Worm (Caenorhabditis elegans): ENCODE data around the gene F02D10.2.

F02D10.2 gene

DNA sequence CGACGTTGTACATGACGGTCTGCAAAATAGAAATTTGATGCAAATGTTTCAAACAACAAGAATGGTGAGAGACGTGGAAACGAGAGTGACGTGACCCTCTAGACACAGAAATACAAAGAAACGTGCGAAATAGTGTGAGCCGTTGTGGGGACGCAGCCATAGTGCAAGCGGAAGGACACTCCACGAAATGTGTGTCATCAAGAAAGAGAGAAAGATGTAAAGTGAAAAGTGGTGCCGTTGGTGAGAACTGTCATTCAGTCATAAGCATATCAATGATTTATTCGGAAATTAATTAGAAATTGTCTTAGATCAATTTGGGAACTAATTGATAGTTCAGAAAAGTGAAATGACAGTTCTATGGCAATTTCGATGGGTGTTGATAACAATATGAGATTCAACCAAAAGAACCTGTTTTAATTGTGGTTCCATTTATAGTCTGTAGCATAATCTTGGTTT, 43.8 kb downstream of the F02D10.2 start, which contains the start of gene C29F7.3:
Gene C29F7.3, minus strand, starts transcription at position 51 of the 456 bp plus-strand sequence.
- TF ChIP-seq nhr-71 (tag; optimal IDR thresholded peaks at IDR 0.05) = peak; percentile 10
- peak; percentile 21 for TF ChIP-seq nhr-20 (tag; optimal IDR thresholded peaks at IDR 0.05)
- no peak for TF ChIP-seq ets-5 (GFP tag; IDR thresholded peaks at IDR 0.05)
- peak; percentile 64 for TF ChIP-seq lin-14 (GFP tag; optimal IDR thresholded peaks at IDR 0.05)
- peak in 1 of 2 experiments; percentile 17 for TF ChIP-seq lin-35 (GFP tag; optimal IDR thresholded peaks at IDR 0.05)
- TF ChIP-seq F16B12.6 (tag; optimal IDR thresholded peaks at IDR 0.05) = no peak
- peak in 1 of 2 experiments; percentile 21 for TF ChIP-seq efl-1 (optimal IDR thresholded peaks at IDR 0.05)
- no peak for TF ChIP-seq efl-1 (GFP tag; optimal IDR thresholded peaks at IDR 0.05 in 1 of 2)
- peak; percentile 7 for TF ChIP-seq nhr-47 (tag; optimal IDR thresholded peaks at IDR 0.05)
- no peak for TF ChIP-seq zag-1 (tag; optimal IDR thresholded peaks at IDR 0.05)
- TF ChIP-seq snpc-4 (tag; optimal IDR thresholded peaks at IDR 0.05) = no peak
- peak; percentile 9 for TF ChIP-seq lir-3 (tag; optimal IDR thresholded peaks at IDR 0.05; ENCODE audit: poor library complexity)
- TF ChIP-seq C34B4.2 (tag; optimal IDR thresholded peaks at IDR 0.05) = no peak
- TF ChIP-seq nhr-28 (tag; optimal IDR thresholded peaks at IDR 0.05) = no peak
- peak in 1 of 6 experiments; percentile 27 for TF ChIP-seq elt-3 (tag; optimal IDR thresholded peaks at IDR 0.05)
- TF ChIP-seq tbx-2 (tag; optimal IDR thresholded peaks at IDR 0.05) = no peak
- TF ChIP-seq sox-4 (tag; optimal IDR thresholded peaks at IDR 0.05) = no peak
- no peak for TF ChIP-seq nhr-19 (GFP tag; conservative IDR thresholded peaks at IDR 0.05)
- peak; percentile 62 for TF ChIP-seq blmp-1 (tag; optimal IDR thresholded peaks at IDR 0.05)
- peak; percentile 67 for TF ChIP-seq nhr-85 (tag)
- no peak for TF ChIP-seq lin-39 (tag; optimal IDR thresholded peaks at IDR 0.05)
- TF ChIP-seq isw-1 (GFP tag; IDR thresholded peaks at IDR 0.05) = no peak
- TF ChIP-seq C16A3.4 (tag; optimal IDR thresholded peaks at IDR 0.05) = no peak
- TF ChIP-seq snu-23 (GFP tag; optimal IDR thresholded peaks at IDR 0.05) = peak; percentile 42
- no peak for TF ChIP-seq unc-86 (tag; optimal IDR thresholded peaks at IDR 0.05)
- TF ChIP-seq mdl-1 (tag; optimal IDR thresholded peaks at IDR 0.05) = no peak
- no peak for TF ChIP-seq egl-27 (tag; optimal IDR thresholded peaks at IDR 0.05)
- peak; percentile 23 for TF ChIP-seq rnt-1 (tag; optimal IDR thresholded peaks at IDR 0.05)

DNA sequence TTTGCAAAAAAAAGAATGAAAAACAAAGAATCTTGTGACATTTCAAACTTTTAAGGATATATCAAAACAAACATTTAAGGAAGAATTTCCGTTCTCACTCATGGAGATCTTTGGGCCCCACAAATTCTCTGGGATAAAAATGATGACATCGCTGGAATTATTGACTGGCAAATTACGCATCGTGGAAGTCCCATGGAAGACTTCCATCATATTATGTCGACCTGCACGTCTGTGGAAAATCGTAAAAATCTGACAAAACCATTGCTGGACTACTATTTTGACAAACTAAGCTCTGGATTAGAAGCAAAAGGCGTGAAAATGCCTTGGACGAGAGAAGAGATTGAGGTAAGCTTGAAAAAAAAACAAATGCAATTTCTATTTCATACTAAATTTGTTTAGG, 46.2 kb downstream of the F02D10.2 start:
- TF ChIP-seq nhr-85 (tag) = peak; percentile 32
- TF ChIP-seq efl-1 (optimal IDR thresholded peaks at IDR 0.05) = no peak
- TF ChIP-seq efl-1 (GFP tag; optimal IDR thresholded peaks at IDR 0.05 in 1 of 2) = no peak
- TF ChIP-seq skn-1 (tag; optimal IDR thresholded peaks at IDR 0.05) = no peak

DNA sequence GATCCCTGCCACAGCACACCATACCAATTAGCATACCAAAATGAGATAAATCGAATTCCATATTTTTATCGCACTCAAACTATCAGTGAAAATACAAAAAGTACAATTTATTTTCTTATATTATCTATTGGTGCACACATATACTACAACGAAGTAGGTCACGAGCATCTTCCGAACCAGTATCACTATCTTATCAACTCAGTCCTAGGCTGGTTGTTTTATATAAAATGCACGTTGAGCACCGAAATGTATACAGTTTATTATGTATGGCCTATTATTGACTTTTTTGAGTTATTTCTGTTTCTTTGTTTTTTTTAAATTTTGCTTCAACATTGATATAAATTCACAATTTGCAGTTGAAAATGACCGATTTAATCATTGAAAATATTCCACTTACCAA, 48.0 kb downstream of the F02D10.2 start, which contains the start of gene C29F7.2:
Gene C29F7.2, plus strand, starts transcription at position 357 of the 400 bp plus-strand sequence.
- peak; percentile 94 for TF ChIP-seq elt-2 (tag; optimal IDR thresholded peaks at IDR 0.05)
- TF ChIP-seq lin-14 (GFP tag; optimal IDR thresholded peaks at IDR 0.05) = no peak
- peak in 1 of 2 experiments; percentile 35 for TF ChIP-seq lin-35 (GFP tag; optimal IDR thresholded peaks at IDR 0.05)
- no peak for TF ChIP-seq lin-13 (GFP tag; optimal IDR thresholded peaks at IDR 0.05)
- TF ChIP-seq nhr-20 (tag; optimal IDR thresholded peaks at IDR 0.05) = peak; percentile 43
- peak; percentile 19 for TF ChIP-seq nhr-71 (tag; optimal IDR thresholded peaks at IDR 0.05)
- no peak for TF ChIP-seq efl-1 (optimal IDR thresholded peaks at IDR 0.05)
- TF ChIP-seq efl-1 (GFP tag; optimal IDR thresholded peaks at IDR 0.05 in 1 of 2) = peak in 1 of 2 experiments; percentile 65

DNA sequence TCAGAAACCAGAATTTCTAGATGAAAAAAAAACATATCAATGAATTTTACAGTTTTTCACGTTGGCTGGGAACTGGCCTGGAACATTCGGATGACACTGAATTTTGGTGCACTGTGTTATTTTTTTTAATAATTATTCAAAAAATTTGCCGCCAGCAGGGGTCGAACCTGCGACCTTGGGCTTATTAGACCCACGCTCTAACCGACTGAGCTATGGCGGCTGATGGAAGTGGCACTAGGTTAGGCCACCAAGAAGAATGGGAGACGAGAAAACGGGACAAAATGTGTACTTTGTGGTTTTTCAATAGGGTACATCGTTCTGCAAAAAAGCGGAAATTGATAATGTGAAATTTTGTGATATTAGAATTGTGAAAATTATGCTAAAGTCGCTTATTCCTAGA, 48.7 kb downstream of the F02D10.2 start:
- TF ChIP-seq unc-62 (GFP tag; optimal IDR thresholded peaks at IDR 0.05) (no peak), xbp-1 (tag; optimal IDR thresholded peaks at IDR 0.05) (peak; percentile 20), unc-86 (tag; optimal IDR thresholded peaks at IDR 0.05) (no peak), ces-1 (GFP tag; optimal IDR thresholded peaks at IDR 0.05) (no peak), lir-3 (tag; optimal IDR thresholded peaks at IDR 0.05; ENCODE audit: poor library complexity) (peak; percentile 10), mep-1 (tag; optimal IDR thresholded peaks at IDR 0.05) (peak; percentile 33), nhr-90 (tag; optimal IDR thresholded peaks at IDR 0.05; ENCODE audit: poor library complexity) (peak; percentile 44), C16A3.4 (tag; optimal IDR thresholded peaks at IDR 0.05) (peak; percentile 5), snu-23 (GFP tag; optimal IDR thresholded peaks at IDR 0.05) (peak; percentile 53), rnt-1 (tag; optimal IDR thresholded peaks at IDR 0.05) (peak; percentile 35), nhr-47 (tag; optimal IDR thresholded peaks at IDR 0.05) (peak; percentile 45), nhr-12 (tag; optimal IDR thresholded peaks at IDR 0.05) (no peak), lsy-2 (tag; optimal IDR thresholded peaks at IDR 0.05) (peak in 1 of 2 experiments; percentile 23), lin-35 (GFP tag; optimal IDR thresholded peaks at IDR 0.05) (peak in 1 of 2 experiments; percentile 43), swsn-7 (tag; optimal IDR thresholded peaks at IDR 0.05) (peak; percentile 21), ets-5 (GFP tag; IDR thresholded peaks at IDR 0.05) (no peak), elt-2 (tag; optimal IDR thresholded peaks at IDR 0.05) (peak; percentile 2), nhr-28 (tag; optimal IDR thresholded peaks at IDR 0.05) (no peak), hlh-17 (GFP tag; optimal IDR thresholded peaks at IDR 0.05; ENCODE audit: borderline replicate concordance) (no peak), lin-13 (GFP tag; optimal IDR thresholded peaks at IDR 0.05) (no peak), ceh-82 (tag; optimal IDR thresholded peaks at IDR 0.05) (peak in 1 of 3 experiments; percentile 27), nhr-71 (tag; optimal IDR thresholded peaks at IDR 0.05) (peak; percentile 50), nhr-20 (tag; optimal IDR thresholded peaks at IDR 0.05) (peak; percentile 56), mdl-1 (tag; optimal IDR thresholded peaks at IDR 0.05) (peak in 1 of 2 experiments; percentile 14), nhr-77 (tag; optimal IDR thresholded peaks at IDR 0.05) (no peak), irx-1 (tag; optimal IDR thresholded peaks at IDR 0.05) (peak; percentile 13), nhr-19 (GFP tag; conservative IDR thresholded peaks at IDR 0.05) (peak; percentile 51)

Measured in whole organism, L1 larva.